Worm (Caenorhabditis elegans): ENCODE results near the gene spp-1.

The spp-1 gene

ce11 chrIII:10389608-10390007 is 34.1 kb upstream of the spp-1 start:
- TF ChIP-seq egl-5 (tag; optimal IDR thresholded peaks at IDR 0.05): no peak
- TF ChIP-seq eor-1 (tag; optimal IDR thresholded peaks at IDR 0.05): no peak
- no peak for TF ChIP-seq mml-1 (tag; optimal IDR thresholded peaks at IDR 0.05)
- no peak for TF ChIP-seq daf-12 (tag; optimal IDR thresholded peaks at IDR 0.05)
- no peak for TF ChIP-seq lin-15B (tag; optimal IDR thresholded peaks at IDR 0.05)
- no peak for TF ChIP-seq ztf-4 (tag; optimal IDR thresholded peaks at IDR 0.05)
- no peak for TF ChIP-seq mdl-1 (tag; optimal IDR thresholded peaks at IDR 0.05)
- no peak for TF ChIP-seq nhr-11 (tag; optimal IDR thresholded peaks at IDR 0.05)
- no peak for TF ChIP-seq fkh-2 (tag; optimal IDR thresholded peaks at IDR 0.05)
- no peak for TF ChIP-seq nhr-28 (tag; optimal IDR thresholded peaks at IDR 0.05)
- TF ChIP-seq lin-39 (tag; optimal IDR thresholded peaks at IDR 0.05): no peak
- TF ChIP-seq egl-27 (tag; optimal IDR thresholded peaks at IDR 0.05): no peak
- TF ChIP-seq hmg-11 (tag; optimal IDR thresholded peaks at IDR 0.05): no peak
- no peak for TF ChIP-seq ceh-16 (tag; optimal IDR thresholded peaks at IDR 0.05)
- TF ChIP-seq fos-1 (tag; optimal IDR thresholded peaks at IDR 0.05): no peak
- no peak for TF ChIP-seq nfya-1 (tag; optimal IDR thresholded peaks at IDR 0.05; ENCODE audit: insufficient read depth)
- TF ChIP-seq ceh-9 (tag; optimal IDR thresholded peaks at IDR 0.05): no peak

- no peak for TF ChIP-seq egl-5 (tag; optimal IDR thresholded peaks at IDR 0.05)
- TF ChIP-seq elt-1 (tag; optimal IDR thresholded peaks at IDR 0.05): peak; percentile 25
- TF ChIP-seq mdl-1 (tag; optimal IDR thresholded peaks at IDR 0.05): no peak
- TF ChIP-seq nhr-25 (tag; optimal IDR thresholded peaks at IDR 0.05): no peak
- no peak for TF ChIP-seq elt-3 (tag; optimal IDR thresholded peaks at IDR 0.05)
- TF ChIP-seq fkh-10 (GFP tag; optimal IDR thresholded peaks at IDR 0.05): no peak
- TF ChIP-seq tbx-2 (tag; optimal IDR thresholded peaks at IDR 0.05): no peak
These were observed 31.0 kb upstream of the spp-1 start, which contains the start of gene C38H2.3 for ce11 chrIII:10386476-10386875. Gene C38H2.3 (minus strand): TSS chrIII:10386576.

- TF ChIP-seq sea-2 (GFP tag; optimal IDR thresholded peaks at IDR 0.05): no peak
- TF ChIP-seq skn-1 (tag; optimal IDR thresholded peaks at IDR 0.05): no peak
- no peak for TF ChIP-seq R02D3.7 (tag; optimal IDR thresholded peaks at IDR 0.05)
- TF ChIP-seq fkh-2 (tag; optimal IDR thresholded peaks at IDR 0.05): no peak
- TF ChIP-seq mdl-1 (tag; optimal IDR thresholded peaks at IDR 0.05): no peak
- TF ChIP-seq nhr-25 (tag; optimal IDR thresholded peaks at IDR 0.05): no peak
- TF ChIP-seq ceh-28 (tag; optimal IDR thresholded peaks at IDR 0.05): no peak
- TF ChIP-seq tbx-2 (tag; optimal IDR thresholded peaks at IDR 0.05): no peak
- no peak for TF ChIP-seq nhr-11 (tag; optimal IDR thresholded peaks at IDR 0.05)
- no peak for TF ChIP-seq fos-1 (tag; optimal IDR thresholded peaks at IDR 0.05)
- no peak for TF ChIP-seq snpc-4 (tag; optimal IDR thresholded peaks at IDR 0.05)
- no peak for TF ChIP-seq nhr-43 (tag; optimal IDR thresholded peaks at IDR 0.05; ENCODE audit: poor library complexity, severe bottlenecking)
- TF ChIP-seq fkh-10 (GFP tag; optimal IDR thresholded peaks at IDR 0.05): no peak
- no peak for TF ChIP-seq nhr-76 (tag; optimal IDR thresholded peaks at IDR 0.05)
- TF ChIP-seq ceh-9 (tag; optimal IDR thresholded peaks at IDR 0.05): no peak
- no peak for TF ChIP-seq zag-1 (tag; optimal IDR thresholded peaks at IDR 0.05)
- no peak for TF ChIP-seq nhr-237 (tag; optimal IDR thresholded peaks at IDR 0.05)
These were observed 28.3 kb upstream of the spp-1 start for ce11 chrIII:10383804-10384203.

- TF ChIP-seq egl-5 (tag; optimal IDR thresholded peaks at IDR 0.05): no peak
- no peak for TF ChIP-seq sea-2 (GFP tag; optimal IDR thresholded peaks at IDR 0.05)
- TF ChIP-seq nhr-43 (tag; optimal IDR thresholded peaks at IDR 0.05; ENCODE audit: poor library complexity, severe bottlenecking): no peak
- TF ChIP-seq unc-62 (GFP tag; optimal IDR thresholded peaks at IDR 0.05): no peak
- TF ChIP-seq nfya-1 (tag; optimal IDR thresholded peaks at IDR 0.05; ENCODE audit: insufficient read depth): no peak
- TF ChIP-seq mml-1 (tag; optimal IDR thresholded peaks at IDR 0.05): no peak
- no peak for TF ChIP-seq hmg-11 (tag; optimal IDR thresholded peaks at IDR 0.05)
- TF ChIP-seq lin-15B (tag; optimal IDR thresholded peaks at IDR 0.05): no peak
- TF ChIP-seq R02D3.7 (tag; optimal IDR thresholded peaks at IDR 0.05): no peak
- TF ChIP-seq pha-4 (tag; optimal IDR thresholded peaks at IDR 0.05): no peak
- TF ChIP-seq ama-1 (optimal IDR thresholded peaks at IDR 0.05): no peak
- no peak for TF ChIP-seq nhr-77 (tag; optimal IDR thresholded peaks at IDR 0.05)
- TF ChIP-seq unc-39 (tag; optimal IDR thresholded peaks at IDR 0.05): no peak
These were observed 26.0 kb upstream of the spp-1 start, which contains the start of gene C38H2.2 for ce11 chrIII:10381473-10381872. Gene C38H2.2 (plus strand): TSS chrIII:10381773.
